Worm (Caenorhabditis elegans): ENCODE results near the gene Y34B4A.2.
A peak's percentile ranks its signal among the peaks of the same experiment; 100 is the strongest.

Gene Y34B4A.2

ce11 chrX:5321563-5321962 lies 42.3 kb downstream of the Y34B4A.2 start:
- TF ChIP-seq fos-1 (tag; optimal IDR thresholded peaks at IDR 0.05) (no peak), C34F6.9 (tag; optimal IDR thresholded peaks at IDR 0.05) (no peak), Y55F3AM.14 (GFP tag; optimal IDR thresholded peaks at IDR 0.05) (no peak), alr-1 (tag; optimal IDR thresholded peaks at IDR 0.05) (no peak), sma-9 (GFP tag; optimal IDR thresholded peaks at IDR 0.05) (no peak), sma-9 (tag; optimal IDR thresholded peaks at IDR 0.05) (no peak), mdl-1 (tag; optimal IDR thresholded peaks at IDR 0.05) (no peak), nhr-10 (tag; optimal IDR thresholded peaks at IDR 0.05) (no peak), blmp-1 (tag; optimal IDR thresholded peaks at IDR 0.05; ENCODE audit: insufficient read depth) (no peak), nhr-77 (tag; optimal IDR thresholded peaks at IDR 0.05) (no peak), sma-3 (GFP tag; optimal IDR thresholded peaks at IDR 0.05) (no peak), ztf-4 (tag; optimal IDR thresholded peaks at IDR 0.05) (no peak), crh-2 (tag; optimal IDR thresholded peaks at IDR 0.05) (no peak), egl-27 (tag; optimal IDR thresholded peaks at IDR 0.05) (no peak), unc-39 (tag; optimal IDR thresholded peaks at IDR 0.05) (no peak), gmeb-1 (tag; optimal IDR thresholded peaks at IDR 0.05) (no peak), aly-2 (tag; optimal IDR thresholded peaks at IDR 0.05) (no peak), zag-1 (tag; optimal IDR thresholded peaks at IDR 0.05) (no peak), lin-13 (GFP tag; optimal IDR thresholded peaks at IDR 0.05) (no peak)

- TF ChIP-seq ztf-4 (tag; optimal IDR thresholded peaks at IDR 0.05), result no peak
- no peak for TF ChIP-seq elt-3 (tag; optimal IDR thresholded peaks at IDR 0.05)
- no peak for TF ChIP-seq R02D3.7 (tag; optimal IDR thresholded peaks at IDR 0.05)
- TF ChIP-seq aly-2 (tag; optimal IDR thresholded peaks at IDR 0.05), result no peak
- no peak for TF ChIP-seq nhr-23 (tag; optimal IDR thresholded peaks at IDR 0.05)
- TF ChIP-seq ztf-11 (tag; optimal IDR thresholded peaks at IDR 0.05), result no peak
- no peak for TF ChIP-seq lsy-2 (tag; optimal IDR thresholded peaks at IDR 0.05)
- no peak for TF ChIP-seq alr-1 (tag; optimal IDR thresholded peaks at IDR 0.05)
- TF ChIP-seq ceh-16 (tag; optimal IDR thresholded peaks at IDR 0.05), result no peak
- no peak for TF ChIP-seq lin-11 (tag; optimal IDR thresholded peaks at IDR 0.05)
- TF ChIP-seq Y55F3AM.14 (GFP tag; optimal IDR thresholded peaks at IDR 0.05), result no peak
- no peak for TF ChIP-seq nhr-21 (tag; optimal IDR thresholded peaks at IDR 0.05)
Observed at ce11 chrX:5323287-5323686, 44.0 kb downstream of the Y34B4A.2 start, which contains the start of gene sto-2. TSS of gene sto-2 (minus strand) at chrX:5323387.

- TF ChIP-seq skn-1 (tag; optimal IDR thresholded peaks at IDR 0.05), result peak; percentile 80
- no peak for TF ChIP-seq crh-2 (tag; optimal IDR thresholded peaks at IDR 0.05)
- no peak for TF ChIP-seq ztf-1 (GFP tag; conservative IDR thresholded peaks at IDR 0.05)
- TF ChIP-seq ceh-16 (tag; optimal IDR thresholded peaks at IDR 0.05), result no peak
- peak; percentile 86 for TF ChIP-seq fos-1 (tag; optimal IDR thresholded peaks at IDR 0.05)
Observed at ce11 chrX:5329236-5329635, 49.9 kb downstream of the Y34B4A.2 start, which contains the start of gene C26B9.5. TSS of gene C26B9.5 (plus strand) at chrX:5329479.

ce11 chrX:5330765-5331164 lies 51.5 kb downstream of the Y34B4A.2 start:
- TF ChIP-seq peb-1 (tag; optimal IDR thresholded peaks at IDR 0.05), result no peak
- no peak for TF ChIP-seq aly-2 (tag; optimal IDR thresholded peaks at IDR 0.05)
- no peak for TF ChIP-seq R02D3.7 (tag; optimal IDR thresholded peaks at IDR 0.05)
- TF ChIP-seq ceh-16 (tag; optimal IDR thresholded peaks at IDR 0.05), result no peak

Measured in whole organism, L2 larva.